Fruit fly (Drosophila melanogaster) S2 (cell line): Measurements from ENCODE around the gene Sap130.

Experiments
- CG8478 ChIP-seq: fragments of >200 bp; optimal IDR thresholded peaks from 2 replicates; lab custom pipeline; 2018
- CTCF ChIP-seq, 2 experiments: fragments of >200 bp; optimal IDR thresholded peaks; 2 replicates each; lab custom pipeline; 2018

DNA sequence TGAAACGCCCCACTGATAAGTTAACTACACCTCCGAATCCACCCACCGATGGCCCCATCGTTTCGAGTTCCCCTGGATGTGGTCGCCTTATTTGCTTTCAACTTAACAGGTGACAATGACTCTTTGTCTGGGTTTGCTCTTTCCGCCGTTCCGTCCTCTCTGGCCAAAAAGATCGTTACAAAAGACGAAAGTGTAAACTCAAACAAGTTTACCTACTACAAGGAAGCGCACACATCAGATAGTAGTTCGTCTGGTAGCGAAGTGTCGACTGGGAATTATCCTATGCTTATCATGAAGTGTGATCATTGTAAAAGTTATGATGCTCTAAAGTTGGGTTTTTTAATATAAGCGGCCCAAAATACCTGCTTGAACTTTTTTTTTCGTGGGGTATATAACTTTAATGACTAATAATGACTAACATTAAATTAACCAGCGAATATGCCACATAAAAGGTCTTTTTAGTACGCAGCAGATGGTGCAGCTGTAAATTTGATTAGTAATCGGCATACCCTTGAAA, 6.8 kb upstream of the Sap130 start:
- no peak for TF ChIP-seq CG8478
- TF ChIP-seq CTCF (optimal IDR thresholded peaks at IDR 0.05; lab: Kevin White, UChicago): no peak
